Worm (Caenorhabditis elegans) whole organism, mixed stage, embryonic: ENCODE measurements around the gene C37C3.17.

Experiments
- M03D4.4 ChIP-seq: sonication (generic microtip); optimal IDR thresholded peaks from 2 replicates; lab custom pipeline; 2017; ENCODE audit warnings: mild to moderate bottlenecking, missing genetic modification characterization, missing compliant biosample characterization
- ham-2 ChIP-seq: fragments of 200-800 bp; sonication (Bioruptor generic); optimal IDR thresholded peaks from 2 replicates; lab custom pipeline; 2018; ENCODE audit warnings: mild to moderate bottlenecking, missing genetic modification characterization, missing compliant biosample characterization
- hlh-1 ChIP-seq: fragments of 150-350 bp; optimal IDR thresholded peaks from 2 replicates; lab custom pipeline; 2014; ENCODE audit warnings: missing biosample characterization, missing genetic modification reagents, missing genetic modification characterization
- pha-4 ChIP-seq: fragments of 150-350 bp; optimal IDR thresholded peaks from 2 replicates; lab custom pipeline; 2018; ENCODE audit warnings: missing biosample characterization, missing genetic modification reagents, missing genetic modification characterization

The C37C3.17 gene

DNA sequence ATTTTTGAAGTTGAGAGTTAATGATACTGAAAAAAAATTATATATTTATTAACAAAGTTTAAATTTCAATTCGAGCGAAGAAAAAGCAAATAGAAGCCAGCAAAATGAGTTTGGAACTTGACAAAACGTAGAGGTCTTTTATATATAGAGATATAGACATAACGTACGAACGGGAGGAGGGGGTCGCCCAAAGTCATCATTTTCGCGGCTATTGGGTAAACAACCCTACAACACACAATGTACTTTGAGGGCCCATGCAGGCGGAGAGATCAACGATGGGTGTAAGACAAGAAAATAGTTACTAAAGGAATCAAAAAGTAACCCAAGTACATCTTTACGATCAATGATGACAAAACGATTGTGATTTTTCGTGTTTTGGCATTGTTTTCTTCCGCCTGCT lies 49.9 kb downstream of the C37C3.17 start, which contains the start of gene ZK742.4:
ZK742.4 (minus strand) TSS at position 35 of the 400 bp plus-strand sequence.
- no peak for TF ChIP-seq M03D4.4
- no peak for TF ChIP-seq hlh-1 (tag; lab: Kevin White, UChicago)
- peak; percentile 31 for TF ChIP-seq pha-4
- TF ChIP-seq ham-2: no peak
